Worm (Caenorhabditis elegans) whole organism, midembryonic: ENCODE measurements around the gene K10B4.3.

Experiments
- flt-1 ChIP-seq: fragments of 200-800 bp; sonication (Bioruptor generic); IDR thresholded peaks from 2 replicates; pipeline ENCODE4 v1.3.6; 2022; ENCODE audit warnings: missing genetic modification characterization, missing compliant biosample characterization
- ref-1 ChIP-seq: fragments of 200-800 bp; sonication (Bioruptor generic); conservative IDR thresholded peaks from 2 replicates; pipeline ENCODE4 v1.3.6; 2022; ENCODE audit warnings: missing genetic modification reagents, missing genetic modification characterization, missing compliant biosample characterization
- tab-1 ChIP-seq: fragments of 200-800 bp; sonication (Bioruptor generic); IDR thresholded peaks from 2 replicates; pipeline ENCODE4 v1.3.6; 2022; ENCODE audit warnings: missing genetic modification characterization, missing compliant biosample characterization
- ztf-23 ChIP-seq: fragments of 200-800 bp; sonication (Bioruptor generic); IDR thresholded peaks from 2 replicates; pipeline ENCODE4 v1.3.6; 2022; ENCODE audit warnings: missing genetic modification reagents, missing genetic modification characterization, missing compliant biosample characterization

DNA sequence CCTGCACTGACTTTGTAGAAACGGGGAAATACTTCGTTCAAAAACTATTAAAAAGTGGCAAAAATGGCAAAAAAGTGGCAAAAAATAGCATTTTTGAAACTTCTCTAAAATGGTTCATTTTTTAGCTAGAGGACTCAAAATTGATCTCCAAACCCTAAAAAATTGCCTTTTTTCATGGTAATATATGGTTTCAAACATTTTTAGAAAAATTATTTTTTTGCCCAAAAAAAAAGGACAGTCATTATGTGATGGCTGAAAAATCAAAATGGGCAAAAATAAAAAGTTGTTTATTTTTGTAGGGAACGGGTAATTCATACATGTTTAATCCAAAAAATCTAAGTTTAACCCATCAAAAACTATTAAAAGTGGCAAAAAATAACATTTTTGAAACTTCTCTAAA, 33.1 kb downstream of the K10B4.3 start:
- no peak for TF ChIP-seq tab-1
- no peak for TF ChIP-seq ztf-23 (GFP tag; lab: Robert Waterston, UW)
- TF ChIP-seq flt-1 (GFP tag; lab: Robert Waterston, UW): no peak
- no peak for TF ChIP-seq ref-1
